Fruit fly (Drosophila melanogaster): ENCODE results near the gene Alg1.
A peak's percentile ranks its signal among the peaks of the same experiment; 100 is the strongest.

Gene Alg1

DNA sequence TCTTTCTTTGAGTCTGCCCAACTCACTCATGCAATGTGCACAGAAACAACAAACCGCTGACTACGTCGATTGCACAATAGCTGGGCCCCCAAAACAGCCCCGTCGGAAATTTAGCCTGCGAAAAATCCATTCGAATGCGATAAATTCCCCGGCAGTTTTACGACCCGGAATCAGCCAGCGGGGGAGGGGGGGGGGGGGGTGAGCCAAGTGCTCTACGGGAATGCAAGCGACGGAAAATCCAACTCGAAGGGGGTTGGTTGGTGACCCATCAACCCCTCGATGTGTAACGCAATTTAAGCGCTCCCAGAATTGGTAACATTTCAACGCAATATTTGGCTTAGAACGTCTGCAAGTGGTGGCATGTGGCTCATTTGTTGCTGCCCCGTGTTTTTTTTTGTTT is 36.0 kb upstream of the Alg1 start (continued):
- TF ChIP-seq Myb (GFP tag; optimal IDR thresholded peaks at IDR 0.05), result no peak
- no peak for TF ChIP-seq Poxn (GFP tag; IDR thresholded peaks at IDR 0.05)
- TF ChIP-seq CG11247 (GFP tag; IDR thresholded peaks at IDR 0.05), result no peak
- no peak for TF ChIP-seq Dll (GFP tag; IDR thresholded peaks at IDR 0.05; ENCODE audit: partially characterized antibody)
- no peak for TF ChIP-seq otp (GFP tag; IDR thresholded peaks at IDR 0.05)
- no peak for TF ChIP-seq CG9932 (GFP tag; IDR thresholded peaks at IDR 0.05)
- no peak for TF ChIP-seq BtbVII (GFP tag; optimal IDR thresholded peaks at IDR 0.05)
- TF ChIP-seq CG10431 (GFP tag; optimal IDR thresholded peaks at IDR 0.05), result no peak
- no peak for TF ChIP-seq ewg (GFP tag; optimal IDR thresholded peaks at IDR 0.05)
- no peak for TF ChIP-seq NK7.1 (GFP tag; optimal IDR thresholded peaks at IDR 0.05)
- TF ChIP-seq cas (GFP tag; IDR thresholded peaks at IDR 0.05), result no peak
- peak; percentile 46; the same call in 1 of the 2 replicates for TF ChIP-seq Bgb (GFP tag; IDR thresholded peaks at IDR 0.05; ENCODE audit: partially characterized antibody)
- no peak for TF ChIP-seq dm (GFP tag; optimal IDR thresholded peaks at IDR 0.05)
- TF ChIP-seq CG12219 (GFP tag; optimal IDR thresholded peaks at IDR 0.05), result no peak
- TF ChIP-seq abd-A (tag; optimal IDR thresholded peaks at IDR 0.05), result peak; percentile 70
- no peak for TF ChIP-seq jigr1 (GFP tag; IDR thresholded peaks at IDR 0.05)
- TF ChIP-seq CG8281 (tag; optimal IDR thresholded peaks at IDR 0.05), result no peak
- no peak for TF ChIP-seq Ets65A (GFP tag)
- peak; percentile 50 for TF ChIP-seq nmo (GFP tag; optimal IDR thresholded peaks at IDR 0.05)
- no peak for TF ChIP-seq HLH54F (GFP tag; optimal IDR thresholded peaks at IDR 0.05)
- no peak for TF ChIP-seq CG3163 (GFP tag; optimal IDR thresholded peaks at IDR 0.05)
- TF ChIP-seq MTF-1 (GFP tag; optimal IDR thresholded peaks at IDR 0.05; ENCODE audit: borderline replicate concordance), result no peak
- TF ChIP-seq CG14860 (GFP tag; IDR thresholded peaks at IDR 0.05; ENCODE audit: partially characterized antibody), result no peak
- no peak for TF ChIP-seq CG12071 (GFP tag; optimal IDR thresholded peaks at IDR 0.05)
- no peak for TF ChIP-seq CG7556 (GFP tag; optimal IDR thresholded peaks at IDR 0.05)
- no peak for TF ChIP-seq CG34376 (GFP tag; optimal IDR thresholded peaks at IDR 0.05)
- TF ChIP-seq luna (GFP tag; optimal IDR thresholded peaks at IDR 0.05), result no peak
- no peak for TF ChIP-seq wor (GFP tag; IDR thresholded peaks at IDR 0.05)
- no peak for TF ChIP-seq insv (GFP tag; optimal IDR thresholded peaks at IDR 0.05)
- no peak for TF ChIP-seq sqz (GFP tag; optimal IDR thresholded peaks at IDR 0.05)
- peak; percentile 50; the same call in 2 of the 3 replicates for TF ChIP-seq CG7963 (GFP tag; IDR thresholded peaks at IDR 0.05; ENCODE audit: partially characterized antibody)
- no peak for TF ChIP-seq repo (GFP tag; optimal IDR thresholded peaks at IDR 0.05)
- TF ChIP-seq CG2712 (tag; optimal IDR thresholded peaks at IDR 0.05), result no peak
- no peak for TF ChIP-seq CG16815 (GFP tag; optimal IDR thresholded peaks at IDR 0.05)
- TF ChIP-seq schlank (tag; optimal IDR thresholded peaks at IDR 0.05), result no peak
- TF ChIP-seq Lhr (GFP tag; optimal IDR thresholded peaks at IDR 0.05), result no peak
- TF ChIP-seq Opbp (GFP tag; IDR thresholded peaks at IDR 0.05; ENCODE audit: partially characterized antibody), result peak; percentile 52; the same call in 2 of the 3 replicates
- TF ChIP-seq Trl (optimal IDR thresholded peaks at IDR 0.05), result no peak
- TF ChIP-seq Trl (GFP tag; optimal IDR thresholded peaks at IDR 0.05), result no peak
- TF ChIP-seq CG3847 (GFP tag; IDR thresholded peaks at IDR 0.05), result no peak
- TF ChIP-seq Chrac-16 (GFP tag; optimal IDR thresholded peaks at IDR 0.05), result no peak
- TF ChIP-seq danr (GFP tag; IDR thresholded peaks at IDR 0.05), result no peak
- TF ChIP-seq CG17328 (GFP tag; IDR thresholded peaks at IDR 0.05), result no peak
- peak; percentile 77 for TF ChIP-seq CG6791 (GFP tag; IDR thresholded peaks at IDR 0.05; ENCODE audit: partially characterized antibody)
- TF ChIP-seq CG8359 (GFP tag; optimal IDR thresholded peaks at IDR 0.05; ENCODE audit: borderline replicate concordance), result no peak
- TF ChIP-seq kni (GFP tag; optimal IDR thresholded peaks at IDR 0.05), result no peak
- TF ChIP-seq MBD-R2 (GFP tag; IDR thresholded peaks at IDR 0.05), result no peak
- TF ChIP-seq CG7745 (tag; optimal IDR thresholded peaks at IDR 0.05), result no peak
- TF ChIP-seq Dip2 (GFP tag; IDR thresholded peaks at IDR 0.05), result no peak
- TF ChIP-seq peb (GFP tag; IDR thresholded peaks at IDR 0.05), result no peak
- no peak for TF ChIP-seq br (optimal IDR thresholded peaks at IDR 0.05)
- TF ChIP-seq gsb-n (tag; optimal IDR thresholded peaks at IDR 0.05), result no peak
